Worm (Caenorhabditis elegans) whole organism, early embryonic: ENCODE data around the gene gcst-1.

Experiments
- B0310.2 ChIP-seq: sonication (generic microtip); optimal IDR thresholded peaks from 2 replicates; lab custom pipeline; 2016; ENCODE audit warnings: mild to moderate bottlenecking, missing genetic modification characterization, missing compliant biosample characterization
- aly-1 ChIP-seq: sonication (generic microtip); optimal IDR thresholded peaks from 2 replicates; lab custom pipeline; 2016; ENCODE audit warnings: missing genetic modification characterization, missing compliant biosample characterization
- ama-1 ChIP-seq: fragments of 150-350 bp; optimal IDR thresholded peaks from 2 replicates; lab custom pipeline; 2014
- ceh-36 ChIP-seq: sonication (generic microtip); optimal IDR thresholded peaks from 2 replicates; lab custom pipeline; 2016; ENCODE audit warnings: missing genetic modification characterization, inconsistent platforms, missing compliant biosample characterization
- ets-7 ChIP-seq: sonication (generic microtip); optimal IDR thresholded peaks from 2 replicates; lab custom pipeline; 2016; ENCODE audit warnings: missing genotype, missing genetic modification characterization, missing compliant biosample characterization
- flt-1 ChIP-seq: fragments of 200-800 bp; sonication (Bioruptor generic); IDR thresholded peaks from 2 replicates; pipeline ENCODE4 v1.3.6; 2022; ENCODE audit warnings: missing genetic modification characterization, missing compliant biosample characterization
- hmbx-1 ChIP-seq: sonication (generic microtip); optimal IDR thresholded peaks from 2 replicates; lab custom pipeline; 2016; ENCODE audit warnings: mild to moderate bottlenecking, missing genetic modification characterization, missing compliant biosample characterization
- hmg-4 ChIP-seq: fragments of 200-800 bp; sonication (Bioruptor generic); optimal IDR thresholded peaks from 2 replicates; lab custom pipeline; 2018; ENCODE audit warnings: mild to moderate bottlenecking, missing genetic modification characterization, missing compliant biosample characterization
- pes-1 ChIP-seq: fragments of 200-800 bp; sonication (Bioruptor generic); IDR thresholded peaks from 2 replicates; pipeline ENCODE4 v1.3.6; 2022; ENCODE audit warnings: missing genetic modification reagents, missing genetic modification characterization, missing compliant biosample characterization
- scrt-1 ChIP-seq: fragments of 200-800 bp; sonication (Bioruptor generic); IDR thresholded peaks from 2 replicates; pipeline ENCODE4 v1.3.6; 2022; ENCODE audit warnings: missing genetic modification characterization, missing compliant biosample characterization
- sea-1 ChIP-seq: fragments of 200-800 bp; sonication (Bioruptor generic); conservative IDR thresholded peaks from 2 replicates; pipeline ENCODE4 v1.3.6; 2022; ENCODE audit warnings: missing genetic modification characterization, missing compliant biosample characterization
- tbx-11 ChIP-seq: fragments of 200-800 bp; sonication (Bioruptor generic); IDR thresholded peaks from 2 replicates; pipeline ENCODE4 v1.3.6; 2022; ENCODE audit warnings: missing genetic modification characterization, missing compliant biosample characterization
- tbx-37 ChIP-seq: fragments of 200-800 bp; sonication (Bioruptor generic); conservative IDR thresholded peaks from 2 replicates; pipeline ENCODE4 v1.3.6; 2022; ENCODE audit warnings: missing genetic modification reagents, missing genetic modification characterization, missing compliant biosample characterization
- tra-4 ChIP-seq: sonication (generic microtip); optimal IDR thresholded peaks from 2 replicates; lab custom pipeline; 2017; ENCODE audit warnings: missing genetic modification characterization, missing compliant biosample characterization

ce11 chrV:5756193-5756592 is 43.5 kb downstream of the gcst-1 start, which contains the start of gene C53A3.3:
- no peak for TF ChIP-seq aly-1
- TF ChIP-seq flt-1, result no peak
- TF ChIP-seq ets-7, result no peak
- no peak for TF ChIP-seq ama-1 (lab: Kevin White, UChicago)
- TF ChIP-seq ceh-36 (tag; lab: Kevin White, UChicago), result no peak
- TF ChIP-seq pes-1 (GFP tag; lab: Robert Waterston, UW), result no peak
- TF ChIP-seq tbx-11 (GFP tag; lab: Robert Waterston, UW), result no peak
- TF ChIP-seq tbx-37 (GFP tag; lab: Robert Waterston, UW), result no peak
- no peak for TF ChIP-seq hmg-4 (GFP tag; lab: Kevin White, UChicago)
- TF ChIP-seq B0310.2 (tag; lab: Kevin White, UChicago), result no peak
- TF ChIP-seq hmbx-1 (tag; lab: Kevin White, UChicago), result no peak
- TF ChIP-seq tra-4 (tag; lab: Kevin White, UChicago), result no peak
- TF ChIP-seq sea-1, result no peak
- TF ChIP-seq scrt-1 (GFP tag; lab: Robert Waterston, UW), result no peak
